Worm (Caenorhabditis elegans): Measurements from ENCODE around the gene F49E12.8.

DNA sequence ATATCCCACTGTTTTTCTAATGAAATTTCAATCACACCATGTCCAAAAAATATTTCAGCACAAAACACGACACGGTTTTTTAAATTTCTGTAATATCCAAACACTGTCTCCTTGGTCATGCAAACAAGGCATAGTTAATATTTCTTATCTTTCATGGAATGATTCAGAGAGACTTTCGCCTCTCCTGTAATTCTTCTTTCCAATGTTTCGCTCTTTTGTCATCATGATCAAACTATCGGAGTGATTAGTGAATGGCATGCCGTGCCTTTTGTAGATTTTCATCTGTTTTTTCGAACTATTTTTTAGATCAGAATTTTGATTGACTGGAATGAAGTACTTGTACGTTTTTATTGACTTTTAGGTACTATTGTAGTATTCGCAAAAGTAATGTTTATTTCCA, 9.8 kb downstream of the F49E12.8 start:
- TF ChIP-seq unc-39 (tag; optimal IDR thresholded peaks at IDR 0.05), result no peak
- no peak for TF ChIP-seq snpc-4 (tag; optimal IDR thresholded peaks at IDR 0.05)
- no peak for TF ChIP-seq nhr-76 (tag; optimal IDR thresholded peaks at IDR 0.05)
- no peak for TF ChIP-seq sem-2 (GFP tag; optimal IDR thresholded peaks at IDR 0.05)
- no peak for TF ChIP-seq nhr-12 (tag; optimal IDR thresholded peaks at IDR 0.05)
- no peak for TF ChIP-seq pha-4 (tag; optimal IDR thresholded peaks at IDR 0.05)
- TF ChIP-seq ceh-43 (GFP tag; optimal IDR thresholded peaks at IDR 0.05), result no peak
- no peak for TF ChIP-seq ces-1 (GFP tag; optimal IDR thresholded peaks at IDR 0.05)
- TF ChIP-seq lsy-2 (tag; optimal IDR thresholded peaks at IDR 0.05), result no peak
- TF ChIP-seq nhr-28 (tag; optimal IDR thresholded peaks at IDR 0.05), result no peak
- TF ChIP-seq cnd-1 (tag; optimal IDR thresholded peaks at IDR 0.05), result no peak
- no peak for TF ChIP-seq elt-3 (tag; optimal IDR thresholded peaks at IDR 0.05)
- no peak for TF ChIP-seq elt-1 (tag; optimal IDR thresholded peaks at IDR 0.05; ENCODE audit: borderline replicate concordance, insufficient read depth)
